Worm (Caenorhabditis elegans) whole organism, late embryonic: ENCODE results near the gene C16C10.13.

Experiments
- C38D4.7 ChIP-seq: fragments of 200-800 bp; sonication (Bioruptor generic); optimal IDR thresholded peaks from 2 replicates; lab custom pipeline; 2018; ENCODE audit warnings: mild to moderate bottlenecking, missing genetic modification characterization, moderate library complexity, missing compliant biosample characterization
- ceh-14 ChIP-seq: sonication (generic microtip); optimal IDR thresholded peaks from 2 replicates; lab custom pipeline; 2016; ENCODE audit warnings: missing genotype, missing genetic modification characterization, missing compliant biosample characterization
- ceh-24 ChIP-seq: sonication (generic microtip); optimal IDR thresholded peaks from 2 replicates; lab custom pipeline; 2016; ENCODE audit warnings: mild to moderate bottlenecking, missing genetic modification characterization, missing compliant biosample characterization
- ceh-31 ChIP-seq: sonication (generic microtip); optimal IDR thresholded peaks from 2 replicates; lab custom pipeline; 2016; ENCODE audit warnings: missing genetic modification characterization, missing compliant biosample characterization
- ceh-34 ChIP-seq: sonication (generic microtip); optimal IDR thresholded peaks from 2 replicates; lab custom pipeline; 2016; ENCODE audit warnings: mild to moderate bottlenecking, missing genetic modification characterization, missing compliant biosample characterization
- ceh-45 ChIP-seq: fragments of 200-800 bp; sonication (Bioruptor generic); IDR thresholded peaks from 2 replicates; pipeline ENCODE4 v1.3.6; 2022; ENCODE audit warnings: missing genetic modification reagents, missing genetic modification characterization, missing compliant biosample characterization
- che-1 ChIP-seq: sonication (generic microtip); optimal IDR thresholded peaks from 2 replicates; lab custom pipeline; 2016; ENCODE audit warnings: mild to moderate bottlenecking, missing genetic modification characterization, missing compliant biosample characterization
- elt-2 ChIP-seq: sonication (generic microtip); optimal IDR thresholded peaks from 2 replicates; lab custom pipeline; 2016; ENCODE audit warnings: missing genetic modification reagents, missing genetic modification characterization, missing compliant biosample characterization
- elt-4 ChIP-seq: sonication (generic microtip); optimal IDR thresholded peaks from 2 replicates; lab custom pipeline; 2016; ENCODE audit warnings: missing genetic modification characterization, missing compliant biosample characterization
- ets-4 ChIP-seq: sonication (generic microtip); optimal IDR thresholded peaks from 2 replicates; lab custom pipeline; 2016; ENCODE audit warnings: missing genetic modification characterization, missing compliant biosample characterization
- eyg-1 ChIP-seq: sonication (generic microtip); optimal IDR thresholded peaks from 2 replicates; lab custom pipeline; 2016; ENCODE audit warnings: missing genotype, missing genetic modification characterization, missing compliant biosample characterization
- fax-1 ChIP-seq: sonication (generic microtip); optimal IDR thresholded peaks from 2 replicates; lab custom pipeline; 2016; ENCODE audit warnings: missing genotype, missing genetic modification characterization, missing compliant biosample characterization
- fkh-10 ChIP-seq: fragments of 150-350 bp; optimal IDR thresholded peaks from 2 replicates; lab custom pipeline; 2014; ENCODE audit warnings: missing biosample characterization, missing genetic modification reagents, missing genetic modification characterization
- fkh-6 ChIP-seq: sonication (generic microtip); optimal IDR thresholded peaks from 2 replicates; lab custom pipeline; 2016; ENCODE audit warnings: missing genetic modification characterization, missing compliant biosample characterization
- hlh-15 ChIP-seq: sonication (generic microtip); optimal IDR thresholded peaks from 2 replicates; lab custom pipeline; 2016; ENCODE audit warnings: missing genetic modification characterization, missing compliant biosample characterization
- hlh-6 ChIP-seq: sonication (generic microtip); optimal IDR thresholded peaks from 2 replicates; lab custom pipeline; 2016; ENCODE audit warnings: missing genotype, missing genetic modification characterization, missing compliant biosample characterization
- hlh-8 ChIP-seq: sonication (generic microtip); optimal IDR thresholded peaks from 2 replicates; lab custom pipeline; 2016; ENCODE audit warnings: missing genotype, missing genetic modification characterization, missing compliant biosample characterization
- lim-6 ChIP-seq: sonication (generic microtip); optimal IDR thresholded peaks from 2 replicates; lab custom pipeline; 2016; ENCODE audit warnings: missing genetic modification characterization, missing compliant biosample characterization
- nhr-11 ChIP-seq: fragments of 150-350 bp; optimal IDR thresholded peaks from 2 replicates; lab custom pipeline; 2014; ENCODE audit warnings: missing biosample characterization, missing genetic modification characterization
- npax-4 ChIP-seq: sonication (generic microtip); optimal IDR thresholded peaks from 2 replicates; lab custom pipeline; 2016; ENCODE audit warnings: missing genetic modification characterization, missing compliant biosample characterization
- odd-2 ChIP-seq: sonication (generic microtip); optimal IDR thresholded peaks from 2 replicates; lab custom pipeline; 2017; ENCODE audit warnings: antibody characterized with exemption, mild to moderate bottlenecking, missing genetic modification characterization, missing compliant biosample characterization
- pag-3 ChIP-seq: sonication (generic microtip); optimal IDR thresholded peaks from 2 replicates; lab custom pipeline; 2016; ENCODE audit warnings: missing compliant biosample characterization, missing genetic modification characterization, borderline replicate concordance
- pat-9 ChIP-seq: fragments of 200-800 bp; sonication (Bioruptor generic); optimal IDR thresholded peaks from 2 replicates; lab custom pipeline; 2018; ENCODE audit warnings: mild to moderate bottlenecking, missing genetic modification characterization, moderate library complexity, missing compliant biosample characterization
- pax-1 ChIP-seq: fragments of 150-350 bp; optimal IDR thresholded peaks from 2 replicates; lab custom pipeline; 2014; ENCODE audit warnings: missing biosample characterization, missing genetic modification characterization
- pha-4 ChIP-seq: fragments of 150-350 bp; optimal IDR thresholded peaks from 2 replicates; lab custom pipeline; 2018; ENCODE audit warnings: missing biosample characterization, missing genetic modification reagents, missing genetic modification characterization
- pqm-1 ChIP-seq: sonication (generic microtip); optimal IDR thresholded peaks from 2 replicates; lab custom pipeline; 2016; ENCODE audit warnings: missing genetic modification characterization, missing compliant biosample characterization
- rnt-1 ChIP-seq: sonication (generic microtip); optimal IDR thresholded peaks from 2 replicates; lab custom pipeline; 2016; ENCODE audit warnings: missing genetic modification characterization, missing compliant biosample characterization
- sdc-2 ChIP-seq: sonication (generic microtip); optimal IDR thresholded peaks from 2 replicates; lab custom pipeline; 2016; ENCODE audit warnings: missing genotype, missing genetic modification characterization, missing compliant biosample characterization
- syd-9 ChIP-seq: sonication (generic microtip); optimal IDR thresholded peaks from 2 replicates; lab custom pipeline; 2016; ENCODE audit warnings: mild to moderate bottlenecking, missing genetic modification characterization, moderate library complexity, missing compliant biosample characterization
- tbx-2 ChIP-seq: sonication (generic microtip); optimal IDR thresholded peaks from 2 replicates; lab custom pipeline; 2016; ENCODE audit warnings: missing genetic modification characterization, missing compliant biosample characterization
- tbx-7 ChIP-seq: sonication (generic microtip); optimal IDR thresholded peaks from 2 replicates; lab custom pipeline; 2016; ENCODE audit warnings: missing genotype, missing genetic modification characterization, missing compliant biosample characterization
- ttx-3 ChIP-seq: sonication (generic microtip); optimal IDR thresholded peaks from 2 replicates; lab custom pipeline; 2016; ENCODE audit warnings: missing genetic modification reagents, missing genetic modification characterization, missing compliant biosample characterization
- unc-3 ChIP-seq, 2 experiments: fragments of 200-800 bp in 1 of 2; sonication (Bioruptor generic) in 1 of 2; sonication (generic microtip) in 1 of 2; conservative IDR thresholded peaks in 1 of 2; optimal IDR thresholded peaks in 1 of 2; 2 replicates each; pipeline versions ENCODE4 v1.3.6 to Lab custom; 2016 to 2022; ENCODE audit warnings: missing compliant biosample characterization in 2 of 2, missing genetic modification characterization in 2 of 2, missing genetic modification reagents in 1 of 2
- unc-86 ChIP-seq: sonication (generic microtip); optimal IDR thresholded peaks from 2 replicates; lab custom pipeline; 2016; ENCODE audit warnings: missing genetic modification characterization, missing compliant biosample characterization
- zip-5 ChIP-seq: sonication (generic microtip); optimal IDR thresholded peaks from 2 replicates; lab custom pipeline; 2016; ENCODE audit warnings: missing genetic modification characterization, missing compliant biosample characterization
- ztf-16 ChIP-seq: sonication (generic microtip); optimal IDR thresholded peaks from 2 replicates; lab custom pipeline; 2017; ENCODE audit warnings: missing genetic modification characterization, missing compliant biosample characterization

The C16C10.13 gene

ce11 chrIII:4152828-4153227 lies 23.4 kb upstream of the C16C10.13 start:
- TF ChIP-seq fkh-6 (tag; lab: Kevin White, UChicago) (no peak), ets-4 (tag; lab: Kevin White, UChicago) (no peak), ceh-45 (GFP tag; lab: Robert Waterston, UW) (no peak), pag-3 (tag; lab: Kevin White, UChicago) (no peak), pha-4 (no peak), syd-9 (tag; lab: Kevin White, UChicago) (no peak), hlh-6 (tag; lab: Kevin White, UChicago) (no peak), ceh-31 (tag; lab: Kevin White, UChicago) (no peak), hlh-8 (tag; lab: Kevin White, UChicago) (no peak), nhr-11 (no peak), eyg-1 (tag; lab: Kevin White, UChicago) (no peak), fax-1 (tag; lab: Kevin White, UChicago) (no peak), odd-2 (tag; lab: Kevin White, UChicago) (no peak)

ce11 chrIII:4153299-4153698 lies 22.9 kb upstream of the C16C10.13 start, which contains the start of gene glod-4:
Gene glod-4 (plus strand): TSS chrIII:4153599.
- no peak for TF ChIP-seq unc-3 (GFP tag; conservative IDR thresholded peaks at IDR 0.05; lab: Robert Waterston, UW)
- TF ChIP-seq unc-3 (tag; optimal IDR thresholded peaks at IDR 0.05; lab: Kevin White, UChicago): no peak
- no peak for TF ChIP-seq syd-9 (tag; lab: Kevin White, UChicago)
- no peak for TF ChIP-seq ttx-3 (tag; lab: Kevin White, UChicago)
- TF ChIP-seq unc-86 (tag; lab: Kevin White, UChicago): no peak
- TF ChIP-seq hlh-15 (tag; lab: Kevin White, UChicago): no peak
- no peak for TF ChIP-seq elt-2
- no peak for TF ChIP-seq ceh-24 (tag; lab: Kevin White, UChicago)
- no peak for TF ChIP-seq pax-1 (tag; lab: Kevin White, UChicago)
- TF ChIP-seq ceh-14 (tag; lab: Kevin White, UChicago): no peak
- no peak for TF ChIP-seq npax-4 (tag; lab: Kevin White, UChicago)
- TF ChIP-seq pat-9: no peak
- TF ChIP-seq C38D4.7 (GFP tag; lab: Kevin White, UChicago): no peak

ce11 chrIII:4157298-4157697 lies 18.9 kb upstream of the C16C10.13 start, which contains the start of gene C16C10.9:
Gene C16C10.9 (minus strand): TSS chrIII:4157398.
- TF ChIP-seq nhr-11 (no peak), odd-2 (tag; lab: Kevin White, UChicago) (no peak), fkh-10 (no peak), hlh-15 (tag; lab: Kevin White, UChicago) (no peak), C38D4.7 (GFP tag; lab: Kevin White, UChicago) (no peak), elt-4 (tag; lab: Kevin White, UChicago) (no peak), tbx-7 (no peak), zip-5 (tag; lab: Kevin White, UChicago) (no peak), npax-4 (tag; lab: Kevin White, UChicago) (no peak), sdc-2 (tag; lab: Kevin White, UChicago) (no peak), tbx-2 (tag; lab: Kevin White, UChicago) (no peak), ztf-16 (tag; lab: Kevin White, UChicago) (no peak), pha-4 (no peak)

ce11 chrIII:4160937-4161336 lies 15.3 kb upstream of the C16C10.13 start, which contains the start of gene C01G12.16:
Gene C01G12.16 (plus strand): TSS chrIII:4161237.
- TF ChIP-seq che-1 (tag; lab: Kevin White, UChicago) (no peak), hlh-6 (tag; lab: Kevin White, UChicago) (no peak), unc-3 (GFP tag; conservative IDR thresholded peaks at IDR 0.05; lab: Robert Waterston, UW) (no peak), unc-3 (tag; optimal IDR thresholded peaks at IDR 0.05; lab: Kevin White, UChicago) (no peak), pat-9 (no peak), rnt-1 (tag; lab: Kevin White, UChicago) (no peak), lim-6 (tag; lab: Kevin White, UChicago) (no peak), pqm-1 (no peak), ets-4 (tag; lab: Kevin White, UChicago) (no peak), ceh-34 (tag; lab: Kevin White, UChicago) (no peak)
- TF ChIP-seq, all 69 proteins: peak for 0
